Fruit fly (Drosophila melanogaster): ENCODE measurements around the gene Arf1.

The Arf1 gene

dm6 chr3L:22863367-22864078, 8.5 kb downstream of the Arf1 start, which contains the start of gene CG33169 (continued):
- no peak for TF ChIP-seq CG6254 (GFP tag; optimal IDR thresholded peaks at IDR 0.05)
- TF ChIP-seq phol (tag; optimal IDR thresholded peaks at IDR 0.05): peak; percentile 76
- TF ChIP-seq CG4617 (GFP tag; optimal IDR thresholded peaks at IDR 0.05; ENCODE audit: borderline replicate concordance): peak; percentile 85
- TF ChIP-seq Meics (GFP tag; optimal IDR thresholded peaks at IDR 0.05): peak; percentile 84
- no peak for TF ChIP-seq hkb (optimal IDR thresholded peaks at IDR 0.05)
- TF ChIP-seq hkb (GFP tag; IDR thresholded peaks at IDR 0.05): peak; percentile 74
- TF ChIP-seq Atf-2 (GFP tag; optimal IDR thresholded peaks at IDR 0.05): peak; percentile 77
- TF ChIP-seq CG10274 (GFP tag; optimal IDR thresholded peaks at IDR 0.05): peak; percentile 53
- TF ChIP-seq vnd (GFP tag; IDR thresholded peaks at IDR 0.05; ENCODE audit: partially characterized antibody): peak; percentile 56; the same call in 1 of the 3 replicates
- TF ChIP-seq btn (GFP tag; optimal IDR thresholded peaks at IDR 0.05): peak; percentile 66
- peak; percentile 80 for TF ChIP-seq zen (tag; optimal IDR thresholded peaks at IDR 0.05)
- TF ChIP-seq Adf1 (GFP tag; IDR thresholded peaks at IDR 0.05): peak; percentile 74
- TF ChIP-seq chif (GFP tag; optimal IDR thresholded peaks at IDR 0.05): peak; percentile 75 to 77
- peak; percentile 46; the same call in 1 of the 2 replicates for TF ChIP-seq dati (GFP tag; IDR thresholded peaks at IDR 0.05)
- peak; percentile 92 for TF ChIP-seq CG9609 (GFP tag; optimal IDR thresholded peaks at IDR 0.05)
- peak; percentile 96 for TF ChIP-seq CG33213 (GFP tag; optimal IDR thresholded peaks at IDR 0.05)
- TF ChIP-seq cad (GFP tag; optimal IDR thresholded peaks at IDR 0.05): no peak
- TF ChIP-seq Spps (tag; optimal IDR thresholded peaks at IDR 0.05): no peak
- TF ChIP-seq CG10565 (GFP tag; optimal IDR thresholded peaks at IDR 0.05): no peak
- TF ChIP-seq CG7271 (tag; optimal IDR thresholded peaks at IDR 0.05): no peak
- 0 out of 2 replicates have a peak, but pooled peaks have one; percentile 54 for TF ChIP-seq hbn (GFP tag; IDR thresholded peaks at IDR 0.05; ENCODE audit: partially characterized antibody)
- peak; percentile 88 for TF ChIP-seq emc (GFP tag; optimal IDR thresholded peaks at IDR 0.05)
- TF ChIP-seq MTF-1 (GFP tag; optimal IDR thresholded peaks at IDR 0.05; ENCODE audit: borderline replicate concordance): peak; percentile 76
- TF ChIP-seq CG2199 (GFP tag; IDR thresholded peaks at IDR 0.05): peak; percentile 98
- TF ChIP-seq CG6765 (GFP tag; optimal IDR thresholded peaks at IDR 0.05): peak; percentile 36
- peak; percentile 43 for TF ChIP-seq gsb-n (tag; optimal IDR thresholded peaks at IDR 0.05)
- peak; percentile 44 for TF ChIP-seq D19B (GFP tag; optimal IDR thresholded peaks at IDR 0.05)
- TF ChIP-seq CG4360 (GFP tag; IDR thresholded peaks at IDR 0.05): peak; percentile 61; the same call in 1 of the 2 replicates
- TF ChIP-seq CG7786 (GFP tag; optimal IDR thresholded peaks at IDR 0.05): peak; percentile 90
- TF ChIP-seq CG16779 (GFP tag; IDR thresholded peaks at IDR 0.05): peak; percentile 94
- TF ChIP-seq trh (GFP tag; optimal IDR thresholded peaks at IDR 0.05): peak; percentile 65
- peak; percentile 61 for TF ChIP-seq CG17361 (GFP tag; IDR thresholded peaks at IDR 0.05)
- peak; percentile 84 for TF ChIP-seq CoRest (tag; optimal IDR thresholded peaks at IDR 0.05)
- TF ChIP-seq Dip3 (GFP tag; optimal IDR thresholded peaks at IDR 0.05): peak; percentile 91
- no peak for TF ChIP-seq D (optimal IDR thresholded peaks at IDR 0.05)
- no peak for TF ChIP-seq D (GFP tag; optimal IDR thresholded peaks at IDR 0.05)
- peak; percentile 83 for TF ChIP-seq Ptx1 (GFP tag; IDR thresholded peaks at IDR 0.05)
- TF ChIP-seq CG16815 (GFP tag; optimal IDR thresholded peaks at IDR 0.05): peak; percentile 77
- TF ChIP-seq Awh (GFP tag; IDR thresholded peaks at IDR 0.05): 0 out of 2 replicates have a peak, but pooled peaks have one; percentile 27
- TF ChIP-seq lov (optimal IDR thresholded peaks at IDR 0.05): no peak
- TF ChIP-seq lov (GFP tag; IDR thresholded peaks at IDR 0.05): 0 out of 3 replicates have a peak, but pooled peaks have one; percentile 71
- TF ChIP-seq CG8359 (GFP tag; optimal IDR thresholded peaks at IDR 0.05; ENCODE audit: borderline replicate concordance): no peak
- peak; percentile 76 for TF ChIP-seq NC2α (GFP tag; optimal IDR thresholded peaks at IDR 0.05)
- TF ChIP-seq Six4 (GFP tag; optimal IDR thresholded peaks at IDR 0.05): peak; percentile 36
- peak; percentile 82 for TF ChIP-seq bab2 (GFP tag; optimal IDR thresholded peaks at IDR 0.05)
- peak; percentile 82 for TF ChIP-seq CG10366 (GFP tag; IDR thresholded peaks at IDR 0.05)
- TF ChIP-seq CG3838 (GFP tag; optimal IDR thresholded peaks at IDR 0.05): peak; percentile 85
- TF ChIP-seq oc (tag; optimal IDR thresholded peaks at IDR 0.05): peak; percentile 76
- TF ChIP-seq tap (tag; optimal IDR thresholded peaks at IDR 0.05): peak; percentile 59
- peak; percentile 79 for TF ChIP-seq wdn (GFP tag; IDR thresholded peaks at IDR 0.05)

Measured in whole organism, embryonic.